Worm (Caenorhabditis elegans) whole organism, L4 larva: ENCODE data around the gene ssna-1.

Source experiments
- D1046.2 ChIP-seq: fragments of 200-800 bp; sonication (Bioruptor generic); IDR thresholded peaks from 2 replicates; pipeline ENCODE4 v1.3.6; 2022; ENCODE audit warnings: missing genetic modification characterization, missing compliant biosample characterization
- F37D6.2 ChIP-seq: sonication (generic microtip); optimal IDR thresholded peaks from 2 replicates; lab custom pipeline; 2016; ENCODE audit warnings: mild to moderate bottlenecking, missing genetic modification characterization, missing compliant biosample characterization
- R02D3.7 ChIP-seq: fragments of 150-350 bp; sonication (generic microtip); optimal IDR thresholded peaks from 3 replicates; lab custom pipeline; 2014; ENCODE audit warnings: missing biosample characterization, missing genetic modification characterization
- ZK337.2 ChIP-seq: fragments of 200-800 bp; sonication (Bioruptor generic); IDR thresholded peaks from 2 replicates; pipeline ENCODE4 v1.3.6; 2022; ENCODE audit warnings: missing genetic modification reagents, missing genetic modification characterization, missing compliant biosample characterization
- ZK546.5 ChIP-seq, 2 experiments: sonication (generic microtip); optimal IDR thresholded peaks; 2 replicates each; lab custom pipeline; 2017; ENCODE audit warnings: missing biosample characterization in 2 of 2, missing genetic modification characterization in 2 of 2
- aha-1 ChIP-seq: fragments of 150-350 bp; peaks from one replicate; lab custom pipeline; 2014; ENCODE audit warnings: missing biosample characterization, missing genetic modification characterization
- aly-2 ChIP-seq: sonication (generic microtip); optimal IDR thresholded peaks from 2 replicates; lab custom pipeline; 2018; ENCODE audit warnings: missing biosample characterization, missing genetic modification characterization
- ama-1 ChIP-seq: fragments of 150-350 bp; optimal IDR thresholded peaks from 2 replicates; lab custom pipeline; 2014; ENCODE audit warnings: inconsistent platforms, mixed read lengths
- arid-1 ChIP-seq: fragments of 200-800 bp; sonication (Bioruptor generic); conservative IDR thresholded peaks from 2 replicates; pipeline ENCODE4 v1.3.6; 2022; ENCODE audit warnings: missing genetic modification reagents, missing genetic modification characterization, missing compliant biosample characterization
- ceh-44 ChIP-seq: fragments of 200-800 bp; sonication (Bioruptor generic); IDR thresholded peaks from 2 replicates; pipeline ENCODE4 v1.3.6; 2022; ENCODE audit warnings: missing genetic modification reagents, missing genetic modification characterization, missing compliant biosample characterization
- ceh-62 ChIP-seq: sonication (generic microtip); optimal IDR thresholded peaks from 2 replicates; lab custom pipeline; 2017; ENCODE audit warnings: missing biosample characterization, missing genetic modification characterization
- ceh-82 ChIP-seq: sonication (generic microtip); optimal IDR thresholded peaks from 2 replicates; lab custom pipeline; 2017; ENCODE audit warnings: missing biosample characterization, missing genetic modification characterization
- cey-2 ChIP-seq: sonication (generic microtip); optimal IDR thresholded peaks from 3 replicates; lab custom pipeline; 2017; ENCODE audit warnings: missing genetic modification characterization, mild to moderate bottlenecking, missing compliant biosample characterization, antibody characterized with exemption, borderline replicate concordance; ENCODE audit not compliant: insufficient read depth
- daf-19 ChIP-seq: fragments of 200-800 bp; sonication (Bioruptor generic); conservative IDR thresholded peaks from 2 replicates; pipeline ENCODE4 v1.3.6; 2022; ENCODE audit warnings: missing genetic modification characterization, missing compliant biosample characterization
- dmd-8 ChIP-seq: fragments of 200-800 bp; sonication (Bioruptor generic); IDR thresholded peaks from 2 replicates; pipeline ENCODE4 v1.3.6; 2022; ENCODE audit warnings: missing genetic modification characterization, missing compliant biosample characterization
- egl-27 ChIP-seq: sonication (generic microtip); optimal IDR thresholded peaks from 3 replicates; lab custom pipeline; 2017; ENCODE audit warnings: missing biosample characterization, missing genetic modification reagents, missing genetic modification characterization
- egl-43 ChIP-seq: fragments of 200-800 bp; sonication (Bioruptor generic); IDR thresholded peaks from 2 replicates; pipeline ENCODE4 v1.3.6; 2022; ENCODE audit warnings: missing genetic modification reagents, missing genetic modification characterization, missing compliant biosample characterization
- fkh-10 ChIP-seq: fragments of 150-350 bp; optimal IDR thresholded peaks from 2 replicates; lab custom pipeline; 2014; ENCODE audit warnings: missing biosample characterization, missing genetic modification reagents, missing genetic modification characterization
- hlh-11 ChIP-seq: fragments of 200-800 bp; sonication (Bioruptor generic); optimal IDR thresholded peaks from 2 replicates; lab custom pipeline; 2018; ENCODE audit warnings: mild to moderate bottlenecking, missing genetic modification characterization, missing compliant biosample characterization
- jun-1 ChIP-seq: fragments of 150-350 bp; optimal IDR thresholded peaks from 2 replicates; lab custom pipeline; 2014; ENCODE audit warnings: missing biosample characterization, missing genetic modification reagents, missing genetic modification characterization
- lim-7 ChIP-seq: fragments of 200-800 bp; sonication (Bioruptor generic); IDR thresholded peaks from 2 replicates; pipeline ENCODE4 v1.3.6; 2022; ENCODE audit warnings: missing genetic modification characterization, missing compliant biosample characterization
- lin-15B ChIP-seq: fragments of 150-350 bp; sonication (generic microtip); optimal IDR thresholded peaks from 3 replicates; lab custom pipeline; 2014; ENCODE audit warnings: missing biosample characterization, missing genetic modification characterization
- lin-29 ChIP-seq: fragments of 200-800 bp; sonication (Bioruptor generic); IDR thresholded peaks from 2 replicates; pipeline ENCODE4 v1.3.6; 2022; ENCODE audit warnings: missing genetic modification reagents, missing genetic modification characterization, missing compliant biosample characterization
- lin-38 ChIP-seq: fragments of 200-800 bp; sonication (Bioruptor generic); IDR thresholded peaks from 2 replicates; pipeline ENCODE4 v1.3.6; 2022; ENCODE audit warnings: missing genetic modification reagents, missing genetic modification characterization, missing compliant biosample characterization
- lin-39 ChIP-seq: fragments of 150-350 bp; optimal IDR thresholded peaks from 2 replicates; lab custom pipeline; 2014; ENCODE audit warnings: missing biosample characterization, missing genetic modification reagents, missing genetic modification characterization
- lsy-2 ChIP-seq, 2 experiments: fragments of 150-350 bp in 1 of 2; sonication (generic microtip) in 1 of 2; optimal IDR thresholded peaks; 2 replicates each; lab custom pipeline; 2014 to 2017; ENCODE audit warnings: missing biosample characterization in 2 of 2, missing genetic modification characterization in 2 of 2
- madf-5 ChIP-seq, 2 experiments: fragments of 200-800 bp; sonication (Bioruptor generic); IDR thresholded peaks; 2 replicates each; pipeline ENCODE4 v1.3.6; 2022; ENCODE audit warnings: missing compliant biosample characterization in 2 of 2, missing genetic modification characterization in 2 of 2
- mes-2 ChIP-seq: sonication (generic microtip); optimal IDR thresholded peaks from 2 replicates; lab custom pipeline; 2016; ENCODE audit warnings: missing genotype, mild to moderate bottlenecking, missing genetic modification characterization, missing compliant biosample characterization; ENCODE audit not compliant: poor library complexity, severe bottlenecking
- nhr-10 ChIP-seq: fragments of 150-350 bp; optimal IDR thresholded peaks from 2 replicates; lab custom pipeline; 2014; ENCODE audit warnings: missing biosample characterization, missing genetic modification characterization
- nhr-11 ChIP-seq: fragments of 150-350 bp; optimal IDR thresholded peaks from 2 replicates; lab custom pipeline; 2014; ENCODE audit warnings: missing biosample characterization, missing genetic modification characterization
- nhr-25 ChIP-seq: sonication (generic microtip); optimal IDR thresholded peaks from 2 replicates; lab custom pipeline; 2017; ENCODE audit warnings: missing genetic modification characterization, mild to moderate bottlenecking, missing compliant biosample characterization, antibody characterized with exemption, moderate library complexity, borderline replicate concordance; ENCODE audit not compliant: insufficient read depth
- nhr-28 ChIP-seq: fragments of 150-350 bp; optimal IDR thresholded peaks from 2 replicates; lab custom pipeline; 2014; ENCODE audit warnings: missing biosample characterization, missing genetic modification characterization
- nhr-41 ChIP-seq: fragments of 200-800 bp; sonication (Bioruptor generic); IDR thresholded peaks from 2 replicates; pipeline ENCODE4 v1.3.6; 2022; ENCODE audit warnings: missing genetic modification reagents, missing genetic modification characterization, missing compliant biosample characterization
- nhr-42 ChIP-seq: fragments of 200-800 bp; sonication (Bioruptor generic); IDR thresholded peaks from 2 replicates; pipeline ENCODE4 v1.3.6; 2022; ENCODE audit warnings: missing genetic modification characterization, missing compliant biosample characterization
- nhr-48 ChIP-seq: sonication (generic microtip); optimal IDR thresholded peaks from 2 replicates; lab custom pipeline; 2016; ENCODE audit warnings: mild to moderate bottlenecking, missing genetic modification characterization, missing compliant biosample characterization
- nhr-6 ChIP-seq: fragments of 150-350 bp; optimal IDR thresholded peaks from 2 replicates; lab custom pipeline; 2014; ENCODE audit warnings: missing biosample characterization, missing genetic modification characterization
- pha-4 ChIP-seq, 2 experiments: fragments of 150-350 bp in 1 of 2; fragments of 200-800 bp in 1 of 2; sonication (Bioruptor generic) in 1 of 2; IDR thresholded peaks in 1 of 2; optimal IDR thresholded peaks in 1 of 2; 2 replicates each; pipeline versions ENCODE4 v1.3.6 to Lab custom; 2014 to 2022; ENCODE audit warnings: missing genetic modification characterization in 2 of 2, missing genetic modification reagents in 2 of 2, missing biosample characterization in 1 of 2, missing compliant biosample characterization in 1 of 2
- pqm-1 ChIP-seq: sonication (generic microtip); optimal IDR thresholded peaks from 2 replicates; lab custom pipeline; 2017; ENCODE audit warnings: missing biosample characterization, missing genetic modification characterization
- set-16 ChIP-seq: fragments of 200-800 bp; sonication (Bioruptor generic); IDR thresholded peaks from 2 replicates; pipeline ENCODE4 v1.3.6; 2022; ENCODE audit warnings: missing genetic modification reagents, missing genetic modification characterization, missing compliant biosample characterization
- skn-1 ChIP-seq: fragments of 150-350 bp; optimal IDR thresholded peaks from 2 replicates; lab custom pipeline; 2014; ENCODE audit warnings: missing biosample characterization, missing genetic modification characterization
- snpc-4 ChIP-seq: fragments of 150-350 bp; optimal IDR thresholded peaks from 2 replicates; lab custom pipeline; 2014; ENCODE audit warnings: missing biosample characterization, missing genetic modification characterization
- spr-3 ChIP-seq: fragments of 200-800 bp; sonication (Bioruptor generic); optimal IDR thresholded peaks from 2 replicates; lab custom pipeline; 2018; ENCODE audit warnings: mild to moderate bottlenecking, missing genetic modification characterization, missing compliant biosample characterization
- unc-39 ChIP-seq: sonication (generic microtip); optimal IDR thresholded peaks from 2 replicates; lab custom pipeline; 2017; ENCODE audit warnings: missing biosample characterization, missing genetic modification characterization
- unc-62 ChIP-seq, 3 experiments: fragments of 150-350 bp in 1 of 3; sonication (generic microtip); optimal IDR thresholded peaks in 2 of 3; peaks in 1 of 3; 1 replicate in 1 of 3; 2 replicates in 2 of 3; lab custom pipeline; 2014 to 2017; ENCODE audit warnings: missing biosample characterization in 3 of 3, missing genetic modification characterization in 3 of 3, missing genetic modification reagents in 3 of 3, missing genotype in 1 of 3
- zag-1 ChIP-seq: fragments of 150-350 bp; optimal IDR thresholded peaks from 2 replicates; lab custom pipeline; 2014; ENCODE audit warnings: missing biosample characterization, missing genetic modification characterization
- zfp-2 ChIP-seq: sonication (generic microtip); optimal IDR thresholded peaks from 2 replicates; lab custom pipeline; 2016; ENCODE audit warnings: mild to moderate bottlenecking, missing genetic modification characterization, missing compliant biosample characterization
- zfp-3 ChIP-seq: fragments of 200-800 bp; sonication (Bioruptor generic); conservative IDR thresholded peaks from 2 replicates; pipeline ENCODE4 v1.3.6; 2022; ENCODE audit warnings: missing genetic modification reagents, missing genetic modification characterization, missing compliant biosample characterization
- zip-2 ChIP-seq: fragments of 150-350 bp; optimal IDR thresholded peaks from 2 replicates; lab custom pipeline; 2014; ENCODE audit warnings: missing biosample characterization, missing genetic modification characterization
- ztf-11 ChIP-seq: fragments of 150-350 bp; optimal IDR thresholded peaks from 2 replicates; lab custom pipeline; 2014; ENCODE audit warnings: missing biosample characterization, missing genetic modification characterization
- ztf-7 ChIP-seq: fragments of 150-350 bp; optimal IDR thresholded peaks from 2 replicates; lab custom pipeline; 2014; ENCODE audit warnings: missing biosample characterization, missing genetic modification characterization

Gene ssna-1

DNA sequence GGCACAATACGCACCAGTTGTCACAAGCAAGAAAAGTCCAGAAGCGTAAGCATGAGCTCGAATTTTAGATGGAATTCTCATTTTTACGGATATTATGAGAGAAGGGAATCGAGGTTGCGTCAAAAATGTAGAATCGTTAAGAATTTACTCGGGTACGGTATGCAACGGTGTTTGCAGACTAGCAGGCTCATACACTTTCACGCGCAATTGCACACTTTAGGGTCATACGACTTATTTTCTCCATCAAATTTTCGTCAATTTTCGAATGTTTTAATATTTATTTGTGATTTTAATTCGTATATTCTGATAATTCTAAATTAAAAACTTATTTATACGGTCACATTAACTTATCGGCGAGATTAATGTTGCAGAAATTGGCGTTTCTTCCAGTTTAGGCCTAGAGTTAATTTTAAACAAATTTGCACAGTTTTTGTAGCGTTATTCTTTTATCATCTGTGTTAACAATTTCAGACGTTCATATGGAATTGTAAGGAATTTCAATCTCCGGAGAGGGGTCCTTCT is 5.6 kb downstream of the ssna-1 start, which contains the start of the genes T07A9.15 and nog-1 (continued):
- no peak for TF ChIP-seq lin-29 (GFP tag; lab: Robert Waterston, UW)
- peak; percentile 40 for TF ChIP-seq nhr-25
- TF ChIP-seq egl-27 (tag; lab: Kevin White, UChicago), result no peak
- no peak for TF ChIP-seq lim-7 (GFP tag; lab: Robert Waterston, UW)
- TF ChIP-seq nhr-48 (tag; lab: Kevin White, UChicago), result no peak
- TF ChIP-seq spr-3 (GFP tag; lab: Kevin White, UChicago), result no peak
- TF ChIP-seq ceh-62 (tag; lab: Kevin White, UChicago), result no peak
- TF ChIP-seq hlh-11 (tag; lab: Kevin White, UChicago), result peak; percentile 27
- no peak for TF ChIP-seq zag-1 (tag; lab: Kevin White, UChicago)
- no peak for TF ChIP-seq unc-62 (GFP tag; optimal IDR thresholded peaks at IDR 0.05 in 1 of 2; lab: Kevin White, UChicago)
- TF ChIP-seq unc-62 (tag; optimal IDR thresholded peaks at IDR 0.05; lab: Kevin White, UChicago), result no peak
- TF ChIP-seq nhr-10 (tag; lab: Kevin White, UChicago), result no peak
- TF ChIP-seq R02D3.7 (tag; lab: Kevin White, UChicago), result no peak
- TF ChIP-seq daf-19 (GFP tag; lab: Robert Waterston, UW), result no peak
- TF ChIP-seq madf-5 (GFP tag; IDR thresholded peaks at IDR 0.05; lab: Robert Waterston, UW), result no peak
- no peak for TF ChIP-seq jun-1 (tag; lab: Kevin White, UChicago)
- no peak for TF ChIP-seq F37D6.2 (tag; lab: Kevin White, UChicago)
- no peak for TF ChIP-seq D1046.2
- no peak for TF ChIP-seq fkh-10 (GFP tag; lab: Kevin White, UChicago)
- peak; percentile 66 for TF ChIP-seq nhr-6
- TF ChIP-seq zfp-2, result no peak
- peak; percentile 27 for TF ChIP-seq nhr-11
- TF ChIP-seq lin-39 (tag; lab: Kevin White, UChicago), result no peak
- peak; percentile 88 for TF ChIP-seq mes-2 (tag; lab: Kevin White, UChicago)
- TF ChIP-seq zip-2 (tag; lab: Kevin White, UChicago), result no peak
- no peak for TF ChIP-seq ZK337.2 (GFP tag; lab: Robert Waterston, UW)
- no peak for TF ChIP-seq aly-2
- TF ChIP-seq ztf-7 (tag; lab: Kevin White, UChicago), result no peak
- no peak for TF ChIP-seq skn-1 (tag; lab: Kevin White, UChicago)
- TF ChIP-seq ZK546.5 (tag; optimal IDR thresholded peaks at IDR 0.05; lab: Kevin White, UChicago), result no peak
- TF ChIP-seq cey-2, result no peak
- no peak for TF ChIP-seq unc-39 (tag; lab: Kevin White, UChicago)
- no peak for TF ChIP-seq set-16 (GFP tag; lab: Robert Waterston, UW)
- no peak for TF ChIP-seq ceh-44 (GFP tag; lab: Robert Waterston, UW)

DNA sequence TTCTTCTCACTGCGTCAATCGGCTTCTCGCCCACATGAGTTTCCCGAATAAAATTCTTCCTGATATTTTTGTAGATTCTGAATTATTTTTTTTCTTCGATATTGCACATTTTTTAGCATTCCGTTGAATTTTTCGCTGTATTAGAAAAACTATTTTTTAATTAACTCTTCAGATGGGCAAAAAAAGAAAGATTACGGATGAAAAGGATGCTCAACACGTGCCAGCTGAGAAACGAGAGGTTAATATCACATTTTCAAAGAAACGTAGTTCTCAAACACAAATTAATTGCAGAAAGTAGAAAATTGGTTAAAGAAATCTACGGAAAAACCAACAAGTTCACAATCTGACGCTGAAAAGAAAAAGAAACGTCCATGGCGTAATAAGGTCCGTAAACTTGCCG is 8.5 kb downstream of the ssna-1 start, which contains the start of gene rrp-8:
TSS of gene rrp-8 (plus strand) at position 173 of the 400 bp plus-strand sequence.
- TF ChIP-seq lim-7 (GFP tag; lab: Robert Waterston, UW), result no peak
- no peak for TF ChIP-seq pqm-1 (tag; lab: Kevin White, UChicago)
- no peak for TF ChIP-seq ceh-82 (tag; lab: Kevin White, UChicago)
- no peak for TF ChIP-seq snpc-4 (tag; lab: Kevin White, UChicago)
- no peak for TF ChIP-seq jun-1 (tag; lab: Kevin White, UChicago)
- peak; percentile 49 for TF ChIP-seq lin-38 (GFP tag; lab: Robert Waterston, UW)
- TF ChIP-seq madf-5 (GFP tag; IDR thresholded peaks at IDR 0.05; lab: Robert Waterston, UW), result 0 out of 4 replicates have a peak, but pooled peaks of 1 of the 2 experiments have one; percentile 30
- no peak for TF ChIP-seq zip-2 (tag; lab: Kevin White, UChicago)
- peak; percentile 5 for TF ChIP-seq lin-15B (tag; lab: Kevin White, UChicago)
- no peak for TF ChIP-seq dmd-8 (GFP tag; lab: Robert Waterston, UW)
- no peak for TF ChIP-seq ztf-11 (tag; lab: Kevin White, UChicago)
- TF ChIP-seq pha-4 (GFP tag; IDR thresholded peaks at IDR 0.05; lab: Robert Waterston, UW), result peak; percentile 37; the same call in 1 of the 2 replicates
- TF ChIP-seq pha-4 (tag; optimal IDR thresholded peaks at IDR 0.05; lab: Kevin White, UChicago), result no peak
- no peak for TF ChIP-seq egl-43 (GFP tag; lab: Robert Waterston, UW)
- TF ChIP-seq nhr-28 (tag; lab: Kevin White, UChicago), result no peak
- peak in 1 of 2 experiments; percentile 43 for TF ChIP-seq lsy-2 (tag; optimal IDR thresholded peaks at IDR 0.05; lab: Kevin White, UChicago)
- TF ChIP-seq spr-3 (GFP tag; lab: Kevin White, UChicago), result no peak
- TF ChIP-seq ceh-44 (GFP tag; lab: Robert Waterston, UW), result no peak
- no peak for TF ChIP-seq zfp-2
- peak; percentile 25; the same call in 1 of the 2 replicates for TF ChIP-seq arid-1 (GFP tag; lab: Robert Waterston, UW)
- 0 out of 2 replicates have a peak, but pooled peaks have one; percentile 36 for TF ChIP-seq zfp-3 (GFP tag; lab: Robert Waterston, UW)
- TF ChIP-seq ama-1 (lab: Kevin White, UChicago), result peak; percentile 1
- peak; percentile 69 for TF ChIP-seq aha-1 (tag; lab: Kevin White, UChicago)
- TF ChIP-seq nhr-42 (GFP tag; lab: Robert Waterston, UW), result 0 out of 2 replicates have a peak, but pooled peaks have one; percentile 43
- TF ChIP-seq nhr-41 (GFP tag; lab: Robert Waterston, UW), result no peak
